Worm (Caenorhabditis elegans) whole organism, L3 larva: ENCODE data around the gene E02C12.6.

Experiments used
- elt-1 ChIP-seq: fragments of 150-350 bp; optimal IDR thresholded peaks from 2 replicates; lab custom pipeline; 2014; ENCODE audit warnings: missing biosample characterization, missing genetic modification characterization
- hmg-11 ChIP-seq: sonication (generic microtip); optimal IDR thresholded peaks from 2 replicates; lab custom pipeline; 2016; ENCODE audit warnings: missing genetic modification characterization, missing compliant biosample characterization
- jun-1 ChIP-seq: fragments of 150-350 bp; optimal IDR thresholded peaks from 2 replicates; lab custom pipeline; 2014; ENCODE audit warnings: missing biosample characterization, missing genetic modification reagents, missing genetic modification characterization
- lsy-12 ChIP-seq: sonication (generic microtip); optimal IDR thresholded peaks from 2 replicates; lab custom pipeline; 2016; ENCODE audit warnings: mild to moderate bottlenecking, missing genetic modification characterization, missing compliant biosample characterization
- mdl-1 ChIP-seq: fragments of 150-350 bp; optimal IDR thresholded peaks from 2 replicates; lab custom pipeline; 2014; ENCODE audit warnings: missing biosample characterization, missing genetic modification characterization
- pqm-1 ChIP-seq: fragments of 150-350 bp; optimal IDR thresholded peaks from 2 replicates; lab custom pipeline; 2017; ENCODE audit warnings: missing biosample characterization, missing genetic modification characterization, inconsistent platforms
- tbx-2 ChIP-seq: sonication (generic microtip); optimal IDR thresholded peaks from 2 replicates; lab custom pipeline; 2016; ENCODE audit warnings: mild to moderate bottlenecking, missing genetic modification characterization, missing compliant biosample characterization

DNA sequence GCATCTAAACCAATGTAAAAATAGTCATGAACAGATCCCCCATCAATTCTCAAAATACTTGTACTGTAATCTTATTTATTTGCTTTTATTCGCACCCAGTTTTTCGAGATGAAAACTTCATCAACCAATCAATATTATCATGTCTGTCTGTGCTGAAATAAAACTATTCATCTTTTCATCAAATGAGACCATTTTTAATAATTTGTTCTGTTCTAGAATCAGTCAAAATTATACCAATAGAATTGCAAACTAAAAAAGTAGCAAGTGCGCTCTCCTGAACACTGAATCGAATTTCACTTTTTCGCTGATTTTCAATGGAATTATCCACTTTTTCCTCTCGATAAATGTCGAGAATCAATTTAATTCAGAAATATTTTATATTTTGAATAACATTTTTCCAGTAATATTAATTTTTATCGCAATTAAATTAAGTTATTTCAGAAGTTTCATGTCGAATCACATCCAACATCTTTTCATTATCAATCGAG lies 29.0 kb upstream of the E02C12.6 start, which contains the start of gene trpp-4:
- no peak for TF ChIP-seq pqm-1 (tag; lab: Kevin White, UChicago)
- TF ChIP-seq tbx-2: no peak
- no peak for TF ChIP-seq hmg-11 (tag; lab: Kevin White, UChicago)
- TF ChIP-seq lsy-12 (tag; lab: Kevin White, UChicago): no peak
- TF ChIP-seq elt-1 (tag; lab: Kevin White, UChicago): no peak
- TF ChIP-seq mdl-1 (tag; lab: Kevin White, UChicago): no peak
- no peak for TF ChIP-seq jun-1
